Fruit fly (Drosophila melanogaster): ENCODE data around the gene CG14050.

DNA sequence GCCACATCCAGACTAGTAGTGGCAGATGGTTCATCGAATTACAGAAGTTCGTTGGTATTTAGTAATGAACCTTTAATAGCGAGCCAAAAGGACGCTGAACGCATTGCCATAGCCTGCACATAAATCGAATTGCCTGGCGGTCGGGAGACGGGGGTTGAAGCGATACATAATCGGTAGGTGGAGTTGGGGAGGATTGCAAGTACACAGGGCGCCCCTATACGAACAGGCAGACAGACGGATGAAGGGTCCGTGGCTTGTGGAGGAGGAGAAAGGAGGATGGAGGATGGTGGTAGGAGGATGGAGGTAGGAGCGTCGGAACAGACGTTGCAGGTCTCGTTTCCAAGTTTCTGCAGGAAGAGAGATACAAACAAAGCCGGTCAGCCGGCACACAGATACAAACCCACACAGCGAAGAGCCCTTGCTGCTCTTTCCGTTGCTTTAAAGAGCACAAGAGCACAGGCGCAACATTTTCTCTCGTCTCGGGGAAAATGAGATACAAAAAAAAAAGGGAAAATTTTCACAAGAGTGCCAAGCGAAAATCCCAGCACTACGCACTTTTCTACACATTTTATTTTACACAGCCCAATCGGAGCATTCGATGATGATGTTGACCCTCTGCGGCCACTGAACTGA, 2.2 kb downstream of the CG14050 start:
- TF ChIP-seq CG11617 (GFP tag; optimal IDR thresholded peaks at IDR 0.05) (no peak), CG1620 (GFP tag; optimal IDR thresholded peaks at IDR 0.05) (no peak), Clk (GFP tag; optimal IDR thresholded peaks at IDR 0.05) (no peak), kay (GFP tag; ENCODE audit: borderline replicate concordance) (no peak)
